Fruit fly (Drosophila melanogaster): ENCODE results near the gene trh.

trh gene

dm6 chr3L:329153-329698, 63.2 kb downstream of the trh start (continued):
- TF ChIP-seq lola (GFP tag; optimal IDR thresholded peaks at IDR 0.05) = no peak
- no peak for TF ChIP-seq Dip3 (GFP tag; optimal IDR thresholded peaks at IDR 0.05)
- TF ChIP-seq abd-A (tag; optimal IDR thresholded peaks at IDR 0.05) = no peak
- TF ChIP-seq CG13287 (GFP tag; IDR thresholded peaks at IDR 0.05; ENCODE audit: partially characterized antibody) = peak; percentile 73
- TF ChIP-seq CG14860 (GFP tag; IDR thresholded peaks at IDR 0.05; ENCODE audit: partially characterized antibody) = peak; percentile 48; the same call in 2 of the 3 replicates
- no peak for TF ChIP-seq pan (optimal IDR thresholded peaks at IDR 0.05)
- no peak for TF ChIP-seq pan (GFP tag; optimal IDR thresholded peaks at IDR 0.05 in 1 of 2, IDR thresholded peaks at IDR 0.05 in 1 of 2)
- peak; percentile 39 for TF ChIP-seq pzg (GFP tag; optimal IDR thresholded peaks at IDR 0.05)
- no peak for TF ChIP-seq CG16779 (GFP tag; IDR thresholded peaks at IDR 0.05)
- no peak for TF ChIP-seq CG9609 (GFP tag; optimal IDR thresholded peaks at IDR 0.05)
- TF ChIP-seq Dek (tag; optimal IDR thresholded peaks at IDR 0.05) = no peak
- peak; percentile 63 for TF ChIP-seq caup (GFP tag; optimal IDR thresholded peaks at IDR 0.05; ENCODE audit: severe bottlenecking)
- TF ChIP-seq org-1 (GFP tag; optimal IDR thresholded peaks at IDR 0.05) = no peak
- no peak for TF ChIP-seq CG12769 (tag; optimal IDR thresholded peaks at IDR 0.05)
- TF ChIP-seq CG6683 (GFP tag; optimal IDR thresholded peaks at IDR 0.05) = no peak
- TF ChIP-seq CG4360 (GFP tag; IDR thresholded peaks at IDR 0.05) = no peak
- TF ChIP-seq CG6791 (GFP tag; IDR thresholded peaks at IDR 0.05; ENCODE audit: partially characterized antibody) = peak; percentile 35; the same call in 1 of the 3 replicates
- TF ChIP-seq CG7928 (GFP tag; optimal IDR thresholded peaks at IDR 0.05) = no peak
- peak; percentile 83 for TF ChIP-seq stwl (tag; optimal IDR thresholded peaks at IDR 0.05)
- TF ChIP-seq wdn (GFP tag; IDR thresholded peaks at IDR 0.05) = no peak
- TF ChIP-seq Bgb (GFP tag; IDR thresholded peaks at IDR 0.05; ENCODE audit: partially characterized antibody) = peak; percentile 42; the same call in 1 of the 2 replicates
- TF ChIP-seq Max (GFP tag; optimal IDR thresholded peaks at IDR 0.05) = no peak
- no peak for TF ChIP-seq bsh (GFP tag; optimal IDR thresholded peaks at IDR 0.05)
- TF ChIP-seq CG6254 (GFP tag; optimal IDR thresholded peaks at IDR 0.05) = no peak
- TF ChIP-seq PHDP (tag; optimal IDR thresholded peaks at IDR 0.05) = peak; percentile 19
- peak; percentile 17 for TF ChIP-seq MTF-1 (GFP tag; optimal IDR thresholded peaks at IDR 0.05; ENCODE audit: borderline replicate concordance)
- TF ChIP-seq nerfin-1 (tag; optimal IDR thresholded peaks at IDR 0.05) = no peak
- no peak for TF ChIP-seq CG17359 (tag; optimal IDR thresholded peaks at IDR 0.05)
- no peak for TF ChIP-seq CG13775 (GFP tag; optimal IDR thresholded peaks at IDR 0.05)
- TF ChIP-seq lilli (GFP tag; optimal IDR thresholded peaks at IDR 0.05) = no peak
- no peak for TF ChIP-seq fd64A (GFP tag; optimal IDR thresholded peaks at IDR 0.05)
- no peak for TF ChIP-seq usp (GFP tag; optimal IDR thresholded peaks at IDR 0.05)
- TF ChIP-seq crc (GFP tag; optimal IDR thresholded peaks at IDR 0.05) = no peak
- no peak for TF ChIP-seq Hand (GFP tag; optimal IDR thresholded peaks at IDR 0.05)
- no peak for TF ChIP-seq CG6689 (GFP tag; IDR thresholded peaks at IDR 0.05)
- no peak for TF ChIP-seq tx (GFP tag; optimal IDR thresholded peaks at IDR 0.05)
- TF ChIP-seq CG17802 (tag; optimal IDR thresholded peaks at IDR 0.05) = no peak
- TF ChIP-seq sima (GFP tag; optimal IDR thresholded peaks at IDR 0.05) = no peak
- no peak for TF ChIP-seq CG1233 (GFP tag; optimal IDR thresholded peaks at IDR 0.05)
- TF ChIP-seq bcd (GFP tag; optimal IDR thresholded peaks at IDR 0.05) = peak; percentile 30
- no peak for TF ChIP-seq Bteb2 (GFP tag; optimal IDR thresholded peaks at IDR 0.05)
- TF ChIP-seq CG18619 (GFP tag; optimal IDR thresholded peaks at IDR 0.05) = no peak
- no peak for TF ChIP-seq CG12219 (GFP tag; optimal IDR thresholded peaks at IDR 0.05)
- peak; percentile 3 for TF ChIP-seq Fer2 (tag; optimal IDR thresholded peaks at IDR 0.05)
- no peak for TF ChIP-seq scrt (GFP tag; optimal IDR thresholded peaks at IDR 0.05)
- no peak for TF ChIP-seq CG6654 (GFP tag; optimal IDR thresholded peaks at IDR 0.05)
- no peak for TF ChIP-seq CG4707 (GFP tag; optimal IDR thresholded peaks at IDR 0.05)
- TF ChIP-seq emc (GFP tag; optimal IDR thresholded peaks at IDR 0.05) = no peak
- TF ChIP-seq pb (GFP tag; optimal IDR thresholded peaks at IDR 0.05) = no peak
